Worm (Caenorhabditis elegans): Measurements from ENCODE around the gene tiar-2.

The tiar-2 gene

DNA sequence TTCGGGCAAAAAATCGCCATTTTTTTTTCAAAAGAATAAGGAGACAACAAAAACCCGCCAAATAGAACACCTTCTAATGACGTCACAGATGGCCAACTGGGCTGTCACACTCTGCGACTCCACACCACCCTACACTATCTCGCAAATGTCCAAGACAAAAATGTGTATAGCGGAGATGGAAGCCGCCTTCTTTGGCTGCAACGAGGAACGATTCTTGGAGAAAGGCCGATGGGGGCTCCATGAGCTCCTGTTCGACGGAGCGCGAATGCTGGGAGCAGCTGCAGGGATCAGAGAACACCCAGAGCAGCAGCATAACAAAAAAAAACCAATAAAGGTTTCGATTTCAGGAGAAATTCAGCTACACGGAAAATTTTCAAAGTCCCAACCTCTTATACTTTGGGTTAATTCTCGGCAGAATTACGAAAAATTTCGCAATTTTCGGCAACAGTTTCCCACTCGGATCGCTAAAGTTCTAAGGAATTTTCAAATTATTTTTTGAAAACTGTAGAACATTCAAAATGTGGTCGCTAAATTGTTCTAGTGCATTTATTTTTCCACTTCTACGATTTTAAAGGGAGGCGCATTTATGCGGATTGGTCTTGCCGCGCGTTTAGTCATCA is 37.4 kb downstream of the tiar-2 start (continued):
- TF ChIP-seq unc-42 (tag; optimal IDR thresholded peaks at IDR 0.05) (peak; percentile 10), unc-3 (GFP tag; conservative IDR thresholded peaks at IDR 0.05) (no peak), unc-3 (tag; optimal IDR thresholded peaks at IDR 0.05) (no peak), ceh-34 (tag; optimal IDR thresholded peaks at IDR 0.05) (no peak), dve-1 (tag; optimal IDR thresholded peaks at IDR 0.05) (no peak), nhr-11 (tag; optimal IDR thresholded peaks at IDR 0.05) (no peak), pqm-1 (tag; optimal IDR thresholded peaks at IDR 0.05) (no peak), ceh-48 (tag; optimal IDR thresholded peaks at IDR 0.05) (no peak), C38D4.7 (GFP tag; optimal IDR thresholded peaks at IDR 0.05) (no peak), mec-3 (tag; optimal IDR thresholded peaks at IDR 0.05; ENCODE audit: borderline replicate concordance) (no peak), C08G9.2 (tag; optimal IDR thresholded peaks at IDR 0.05) (no peak), hlh-13 (GFP tag; optimal IDR thresholded peaks at IDR 0.05) (no peak), zip-5 (tag; optimal IDR thresholded peaks at IDR 0.05) (no peak), fkh-6 (tag; optimal IDR thresholded peaks at IDR 0.05) (no peak), ceh-31 (tag; optimal IDR thresholded peaks at IDR 0.05) (peak; percentile 39), sox-2 (GFP tag; IDR thresholded peaks at IDR 0.05) (peak; percentile 16; the same call in 1 of the 2 replicates), eyg-1 (tag; optimal IDR thresholded peaks at IDR 0.05) (no peak), sox-4 (tag; optimal IDR thresholded peaks at IDR 0.05) (no peak), T23F11.4 (GFP tag; optimal IDR thresholded peaks at IDR 0.05) (no peak), ceh-9 (tag; optimal IDR thresholded peaks at IDR 0.05) (no peak), hlh-30 (tag; optimal IDR thresholded peaks at IDR 0.05; ENCODE audit: insufficient read depth) (no peak), pax-1 (tag; optimal IDR thresholded peaks at IDR 0.05) (no peak), Y22D7AL.16 (tag; optimal IDR thresholded peaks at IDR 0.05) (no peak), pat-9 (tag; optimal IDR thresholded peaks at IDR 0.05) (no peak), rnt-1 (tag; optimal IDR thresholded peaks at IDR 0.05) (no peak), ama-1 (optimal IDR thresholded peaks at IDR 0.05) (no peak), dmd-4 (tag; optimal IDR thresholded peaks at IDR 0.05; ENCODE audit: borderline replicate concordance) (no peak), fax-1 (tag; optimal IDR thresholded peaks at IDR 0.05) (no peak), hlh-6 (tag; optimal IDR thresholded peaks at IDR 0.05) (peak; percentile 60)

ce11 chrII:12806602-12807182 is 38.2 kb downstream of the tiar-2 start, which contains the start of gene spds-1:
TSS of gene spds-1 (plus strand) at chrII:12806899.
- TF ChIP-seq elt-2 (tag; optimal IDR thresholded peaks at IDR 0.05) (peak; percentile 76), sox-4 (tag; optimal IDR thresholded peaks at IDR 0.05) (no peak), eyg-1 (tag; optimal IDR thresholded peaks at IDR 0.05) (no peak), ttx-3 (tag; optimal IDR thresholded peaks at IDR 0.05) (no peak), pros-1 (tag; optimal IDR thresholded peaks at IDR 0.05) (no peak), T23F11.4 (GFP tag; optimal IDR thresholded peaks at IDR 0.05) (no peak), C38D4.7 (GFP tag; optimal IDR thresholded peaks at IDR 0.05) (no peak), C08G9.2 (tag; optimal IDR thresholded peaks at IDR 0.05) (no peak)

DNA sequence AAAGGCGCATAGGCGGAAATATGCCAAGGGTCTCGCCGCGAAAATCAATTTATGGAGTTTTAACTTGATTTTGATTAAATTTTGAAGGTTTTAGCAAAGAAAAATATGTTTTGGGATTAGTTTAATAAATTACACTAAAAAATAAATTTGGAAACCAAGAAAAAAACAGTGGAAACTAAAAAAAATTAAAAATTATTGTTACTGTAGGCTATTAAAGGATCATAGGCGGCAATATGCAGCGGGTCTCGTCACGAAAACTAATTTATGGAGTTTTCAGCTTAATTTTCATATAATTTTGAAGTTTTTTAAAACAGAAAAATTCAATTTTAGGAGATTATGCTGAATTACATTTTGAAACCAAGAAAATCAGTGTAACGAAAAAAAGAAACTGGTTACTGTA is 40.3 kb downstream of the tiar-2 start:
- TF ChIP-seq ceh-14 (tag; optimal IDR thresholded peaks at IDR 0.05) = no peak
- TF ChIP-seq T23F11.4 (GFP tag; optimal IDR thresholded peaks at IDR 0.05) = no peak
- TF ChIP-seq K02D7.2 (tag; optimal IDR thresholded peaks at IDR 0.05) = no peak
- TF ChIP-seq unc-55 (GFP tag; optimal IDR thresholded peaks at IDR 0.05) = no peak
- TF ChIP-seq eyg-1 (tag; optimal IDR thresholded peaks at IDR 0.05) = no peak
- TF ChIP-seq ahr-1 (tag; optimal IDR thresholded peaks at IDR 0.05) = no peak
- TF ChIP-seq dmd-4 (tag; optimal IDR thresholded peaks at IDR 0.05; ENCODE audit: borderline replicate concordance) = no peak
- no peak for TF ChIP-seq elt-2 (tag; optimal IDR thresholded peaks at IDR 0.05)
- no peak for TF ChIP-seq ceh-19 (GFP tag; optimal IDR thresholded peaks at IDR 0.05)
- TF ChIP-seq rnt-1 (tag; optimal IDR thresholded peaks at IDR 0.05) = no peak
- no peak for TF ChIP-seq hlh-30 (tag; optimal IDR thresholded peaks at IDR 0.05; ENCODE audit: insufficient read depth)
- no peak for TF ChIP-seq ceh-6 (GFP tag; optimal IDR thresholded peaks at IDR 0.05)
- no peak for TF ChIP-seq ceh-34 (tag; optimal IDR thresholded peaks at IDR 0.05)
- TF ChIP-seq gmeb-2 (tag; optimal IDR thresholded peaks at IDR 0.05) = no peak

Measured in whole organism, late embryonic.